Worm (Caenorhabditis elegans) whole organism, L4 larva: ENCODE measurements around the gene C29E4.15.
"Not testable (repeated sequence)": the region's sequence is repeated elsewhere in the genome, so short reads cannot be mapped to it uniquely, and the experiment has no call there.

Experiments
- F10B5.3 ChIP-seq: sonication (generic microtip); optimal IDR thresholded peaks from 2 replicates; lab custom pipeline; 2016; ENCODE audit warnings: mild to moderate bottlenecking, missing genetic modification characterization, missing compliant biosample characterization
- F37D6.2 ChIP-seq: sonication (generic microtip); optimal IDR thresholded peaks from 2 replicates; lab custom pipeline; 2016; ENCODE audit warnings: mild to moderate bottlenecking, missing genetic modification characterization, missing compliant biosample characterization
- R02D3.7 ChIP-seq: fragments of 150-350 bp; sonication (generic microtip); optimal IDR thresholded peaks from 3 replicates; lab custom pipeline; 2014; ENCODE audit warnings: missing biosample characterization, missing genetic modification characterization
- ama-1 ChIP-seq: fragments of 150-350 bp; optimal IDR thresholded peaks from 2 replicates; lab custom pipeline; 2014; ENCODE audit warnings: inconsistent platforms, mixed read lengths
- daf-16 ChIP-seq, 3 experiments: sonication (generic microtip); optimal IDR thresholded peaks; 2 replicates each; lab custom pipeline; 2016 to 2017; ENCODE audit warnings: missing genetic modification characterization in 3 of 3, missing genetic modification reagents in 3 of 3, mild to moderate bottlenecking in 2 of 3, missing compliant biosample characterization in 2 of 3, missing biosample characterization in 1 of 3, moderate library complexity in 1 of 3
- dve-1 ChIP-seq: sonication (generic microtip); optimal IDR thresholded peaks from 2 replicates; lab custom pipeline; 2017; ENCODE audit warnings: antibody characterized with exemption, mild to moderate bottlenecking, missing genetic modification characterization, missing compliant biosample characterization; ENCODE audit not compliant: insufficient read depth
- hlh-30 ChIP-seq: sonication (generic microtip); optimal IDR thresholded peaks from 2 replicates; lab custom pipeline; 2017; ENCODE audit warnings: antibody characterized with exemption, mild to moderate bottlenecking, missing genetic modification characterization, missing compliant biosample characterization; ENCODE audit not compliant: insufficient read depth
- lin-39 ChIP-seq: fragments of 150-350 bp; optimal IDR thresholded peaks from 2 replicates; lab custom pipeline; 2014; ENCODE audit warnings: missing biosample characterization, missing genetic modification reagents, missing genetic modification characterization
- lsy-2 ChIP-seq, 2 experiments: fragments of 150-350 bp in 1 of 2; sonication (generic microtip) in 1 of 2; optimal IDR thresholded peaks; 2 replicates each; lab custom pipeline; 2014 to 2017; ENCODE audit warnings: missing biosample characterization in 2 of 2, missing genetic modification characterization in 2 of 2
- mdl-1 ChIP-seq, 2 experiments: fragments of 150-350 bp in 1 of 2; sonication (generic microtip) in 1 of 2; optimal IDR thresholded peaks; 2 replicates each; lab custom pipeline; 2014 to 2017; ENCODE audit warnings: missing biosample characterization in 2 of 2, missing genetic modification characterization in 2 of 2
- mes-2 ChIP-seq: sonication (generic microtip); optimal IDR thresholded peaks from 2 replicates; lab custom pipeline; 2016; ENCODE audit warnings: missing genotype, mild to moderate bottlenecking, missing genetic modification characterization, missing compliant biosample characterization; ENCODE audit not compliant: poor library complexity, severe bottlenecking
- nhr-28 ChIP-seq: fragments of 150-350 bp; optimal IDR thresholded peaks from 2 replicates; lab custom pipeline; 2014; ENCODE audit warnings: missing biosample characterization, missing genetic modification characterization
- pha-4 ChIP-seq, 2 experiments: fragments of 150-350 bp in 1 of 2; fragments of 200-800 bp in 1 of 2; sonication (Bioruptor generic) in 1 of 2; IDR thresholded peaks in 1 of 2; optimal IDR thresholded peaks in 1 of 2; 2 replicates each; pipeline versions ENCODE4 v1.3.6 to Lab custom; 2014 to 2022; ENCODE audit warnings: missing genetic modification characterization in 2 of 2, missing genetic modification reagents in 2 of 2, missing biosample characterization in 1 of 2, missing compliant biosample characterization in 1 of 2
- unc-130 ChIP-seq: sonication (generic microtip); optimal IDR thresholded peaks from 2 replicates; lab custom pipeline; 2016; ENCODE audit warnings: missing genetic modification reagents, missing genetic modification characterization, missing compliant biosample characterization

ce11 chrIII:7965946-7966692, 13.7 kb downstream of the C29E4.15 start:
- not testable (repeated sequence) for TF ChIP-seq lin-39; hlh-30 (tag; lab: Kevin White, UChicago); daf-16 (GFP tag; optimal IDR thresholded peaks at IDR 0.05; lab: Kevin White, UChicago); daf-16 (tag; optimal IDR thresholded peaks at IDR 0.05; lab: Kevin White, UChicago); F37D6.2 (tag; lab: Kevin White, UChicago); F10B5.3 (tag; lab: Kevin White, UChicago); lsy-2 (tag; optimal IDR thresholded peaks at IDR 0.05; lab: Kevin White, UChicago); mes-2 (tag; lab: Kevin White, UChicago); unc-130 (GFP tag; lab: Kevin White, UChicago); dve-1; nhr-28 (tag; lab: Kevin White, UChicago); R02D3.7 (tag; lab: Kevin White, UChicago); ama-1; mdl-1 (tag; optimal IDR thresholded peaks at IDR 0.05; lab: Kevin White, UChicago); pha-4 (GFP tag; IDR thresholded peaks at IDR 0.05; lab: Robert Waterston, UW); pha-4 (tag; optimal IDR thresholded peaks at IDR 0.05; lab: Kevin White, UChicago)
